Worm (Caenorhabditis elegans): ENCODE measurements around the gene C07G2.5.

Gene C07G2.5

ce11 chrIII:4498938-4499337 lies at the start of gene C07G2.5, which contains the start of gene atf-7:
Gene C07G2.5, minus strand, starts transcription at chrIII:4499038.
Gene atf-7, minus strand, starts transcription at chrIII:4499045.
- TF ChIP-seq unc-39 (tag; optimal IDR thresholded peaks at IDR 0.05) (no peak), lin-39 (tag; optimal IDR thresholded peaks at IDR 0.05) (no peak), nhr-43 (tag; optimal IDR thresholded peaks at IDR 0.05; ENCODE audit: poor library complexity, severe bottlenecking) (no peak), mdl-1 (tag; optimal IDR thresholded peaks at IDR 0.05) (no peak), ceh-82 (tag; optimal IDR thresholded peaks at IDR 0.05) (no peak), nhr-12 (tag; optimal IDR thresholded peaks at IDR 0.05) (no peak), ceh-28 (tag; optimal IDR thresholded peaks at IDR 0.05) (no peak), aly-2 (tag; optimal IDR thresholded peaks at IDR 0.05) (no peak)

DNA sequence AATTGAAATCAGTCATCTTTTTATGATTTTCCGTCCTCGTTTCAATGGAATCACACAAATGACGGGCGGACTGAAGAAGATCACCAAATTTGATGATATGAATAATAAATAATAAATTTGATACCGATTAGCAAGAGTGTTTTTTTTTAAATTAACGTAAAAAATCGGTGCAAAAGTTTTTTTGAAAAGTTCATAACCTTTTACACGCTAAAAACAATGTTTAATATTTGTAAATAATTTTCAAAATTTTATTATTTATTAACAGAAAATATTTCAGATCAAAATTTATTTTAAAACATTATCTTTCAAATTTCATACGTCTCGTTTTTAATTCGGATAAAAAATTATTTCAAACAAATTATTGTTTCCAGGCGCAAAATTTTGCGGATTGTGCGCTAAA lies 46.1 kb upstream of the C07G2.5 start, which contains the start of gene M88.3:
TSS of gene M88.3 (minus strand) at position 101 of the 400 bp plus-strand sequence.
- TF ChIP-seq lsy-12 (tag; optimal IDR thresholded peaks at IDR 0.05) (no peak), R02D3.7 (tag; optimal IDR thresholded peaks at IDR 0.05) (no peak), unc-39 (tag; optimal IDR thresholded peaks at IDR 0.05) (no peak), nhr-67 (tag; optimal IDR thresholded peaks at IDR 0.05) (no peak), lin-15B (tag; optimal IDR thresholded peaks at IDR 0.05) (no peak), fos-1 (tag; optimal IDR thresholded peaks at IDR 0.05) (no peak), pha-4 (tag; optimal IDR thresholded peaks at IDR 0.05) (no peak)

- TF ChIP-seq ceh-28 (tag; optimal IDR thresholded peaks at IDR 0.05) (no peak), lin-39 (tag; optimal IDR thresholded peaks at IDR 0.05) (no peak), elt-2 (tag; optimal IDR thresholded peaks at IDR 0.05) (no peak), fkh-2 (tag; optimal IDR thresholded peaks at IDR 0.05) (no peak), snpc-4 (tag; optimal IDR thresholded peaks at IDR 0.05) (peak; percentile 1), elt-3 (tag; optimal IDR thresholded peaks at IDR 0.05) (no peak), nhr-77 (tag; optimal IDR thresholded peaks at IDR 0.05) (no peak), elt-1 (tag; optimal IDR thresholded peaks at IDR 0.05) (no peak), aly-2 (tag; optimal IDR thresholded peaks at IDR 0.05) (no peak), hmg-11 (tag; optimal IDR thresholded peaks at IDR 0.05) (no peak), zag-1 (tag; optimal IDR thresholded peaks at IDR 0.05) (no peak), jun-1 (tag; optimal IDR thresholded peaks at IDR 0.05) (no peak), unc-62 (GFP tag; optimal IDR thresholded peaks at IDR 0.05) (no peak), lin-15B (tag; optimal IDR thresholded peaks at IDR 0.05) (no peak), nhr-28 (tag; optimal IDR thresholded peaks at IDR 0.05) (no peak), ZK546.5 (tag; optimal IDR thresholded peaks at IDR 0.05) (no peak), fos-1 (tag; optimal IDR thresholded peaks at IDR 0.05) (no peak), lsy-12 (tag; optimal IDR thresholded peaks at IDR 0.05) (no peak), ceh-9 (tag; optimal IDR thresholded peaks at IDR 0.05) (no peak), pha-4 (tag; optimal IDR thresholded peaks at IDR 0.05) (peak; percentile 42), eor-1 (tag; optimal IDR thresholded peaks at IDR 0.05) (no peak), nhr-23 (tag; optimal IDR thresholded peaks at IDR 0.05) (no peak), nhr-237 (tag; optimal IDR thresholded peaks at IDR 0.05) (no peak), nfya-1 (tag; optimal IDR thresholded peaks at IDR 0.05; ENCODE audit: insufficient read depth) (peak; percentile 46), nhr-76 (tag; optimal IDR thresholded peaks at IDR 0.05) (no peak)
Measured at ce11 chrIII:4542362-4542931, 43.6 kb upstream of the C07G2.5 start, which contains the start of the genes mrps-34 and cisd-3.1. Gene mrps-34, minus strand, starts transcription at chrIII:4542452. Gene cisd-3.1, plus strand, starts transcription at chrIII:4542881.

ce11 chrIII:4540604-4541003 lies 41.8 kb upstream of the C07G2.5 start, which contains the start of gene ugt-62:
Gene ugt-62, minus strand, starts transcription at chrIII:4540623.
- TF ChIP-seq ceh-28 (tag; optimal IDR thresholded peaks at IDR 0.05) (no peak), elt-2 (tag; optimal IDR thresholded peaks at IDR 0.05) (peak; percentile 92), pqm-1 (tag; optimal IDR thresholded peaks at IDR 0.05) (peak; percentile 75), egl-5 (tag; optimal IDR thresholded peaks at IDR 0.05) (no peak)

DNA sequence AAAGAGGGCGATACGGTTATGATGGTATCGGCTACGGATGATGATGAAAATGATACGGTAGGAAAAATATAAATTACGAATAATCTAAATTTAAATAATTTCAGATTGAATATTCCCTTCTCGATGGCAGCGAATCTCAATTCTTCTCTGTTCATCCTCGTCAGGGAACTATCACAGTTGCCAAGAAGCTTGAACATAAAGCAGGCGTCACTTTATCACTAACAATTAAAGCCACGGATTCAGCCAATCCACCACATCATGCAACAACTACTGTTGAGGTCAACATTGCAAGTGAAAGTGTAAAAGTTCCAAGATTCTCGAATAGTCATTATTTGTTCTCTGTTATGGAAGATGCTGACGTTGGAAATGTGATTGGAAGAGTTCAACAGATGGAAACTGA lies 32.1 kb upstream of the C07G2.5 start:
- TF ChIP-seq egl-5 (tag; optimal IDR thresholded peaks at IDR 0.05): no peak
- TF ChIP-seq nhr-67 (tag; optimal IDR thresholded peaks at IDR 0.05): no peak
- no peak for TF ChIP-seq eor-1 (tag; optimal IDR thresholded peaks at IDR 0.05)
- no peak for TF ChIP-seq ceh-9 (tag; optimal IDR thresholded peaks at IDR 0.05)
- no peak for TF ChIP-seq mml-1 (tag; optimal IDR thresholded peaks at IDR 0.05)
- TF ChIP-seq mdl-1 (tag; optimal IDR thresholded peaks at IDR 0.05): no peak
- TF ChIP-seq aly-2 (tag; optimal IDR thresholded peaks at IDR 0.05): no peak
- no peak for TF ChIP-seq nhr-77 (tag; optimal IDR thresholded peaks at IDR 0.05)
- TF ChIP-seq pha-4 (tag; optimal IDR thresholded peaks at IDR 0.05): no peak
- no peak for TF ChIP-seq fos-1 (tag; optimal IDR thresholded peaks at IDR 0.05)
- TF ChIP-seq skn-1 (tag; optimal IDR thresholded peaks at IDR 0.05): no peak
- TF ChIP-seq lin-15B (tag; optimal IDR thresholded peaks at IDR 0.05): no peak
- no peak for TF ChIP-seq nhr-76 (tag; optimal IDR thresholded peaks at IDR 0.05)
- no peak for TF ChIP-seq hmg-11 (tag; optimal IDR thresholded peaks at IDR 0.05)
- no peak for TF ChIP-seq ztf-11 (tag; optimal IDR thresholded peaks at IDR 0.05)
- TF ChIP-seq nhr-43 (tag; optimal IDR thresholded peaks at IDR 0.05; ENCODE audit: poor library complexity, severe bottlenecking): no peak
- TF ChIP-seq ceh-82 (tag; optimal IDR thresholded peaks at IDR 0.05): no peak
- no peak for TF ChIP-seq snpc-4 (tag; optimal IDR thresholded peaks at IDR 0.05)
- no peak for TF ChIP-seq unc-62 (GFP tag; optimal IDR thresholded peaks at IDR 0.05)
